Fruit fly (Drosophila melanogaster) whole organism, embryonic: Measurements from ENCODE around the gene Trmt6.

Source experiments
- B-H2 ChIP-seq: fragments of 200-800 bp; sonication (Bioruptor generic); optimal IDR thresholded peaks from 2 replicates; lab custom pipeline; 2018; ENCODE audit warnings: missing biosample characterization, mild to moderate bottlenecking, missing genetic modification characterization
- Bteb2 ChIP-seq: fragments of 200-800 bp; sonication (Bioruptor generic); optimal IDR thresholded peaks from 2 replicates; lab custom pipeline; 2016; ENCODE audit warnings: missing biosample characterization, missing genetic modification characterization
- CG10147 ChIP-seq: fragments of 200-800 bp; sonication (Bioruptor generic); optimal IDR thresholded peaks from 2 replicates; lab custom pipeline; 2019; ENCODE audit warnings: missing biosample characterization, mild to moderate bottlenecking, missing genetic modification characterization, moderate library complexity
- CG10267 ChIP-seq: fragments of 200-800 bp; sonication (Bioruptor generic); optimal IDR thresholded peaks from 2 replicates; lab custom pipeline; 2018; ENCODE audit warnings: missing biosample characterization, mild to moderate bottlenecking, missing genetic modification characterization, moderate library complexity
- CG11093 ChIP-seq: fragments of 200-800 bp; sonication (Bioruptor generic); IDR thresholded peaks from 3 replicates; pipeline ENCODE4 v1.3.6; 2022; ENCODE audit warnings: missing biosample characterization, missing genetic modification characterization
- CG11560 ChIP-seq: fragments of 200-800 bp; sonication (Bioruptor generic); IDR thresholded peaks from 3 replicates; pipeline ENCODE4 v1.3.6; 2022; ENCODE audit warnings: missing biosample characterization, missing genetic modification characterization
- CG14014 ChIP-seq: fragments of 200-800 bp; sonication (Bioruptor generic); IDR thresholded peaks from 2 replicates; pipeline ENCODE4 v1.3.6; 2022; ENCODE audit warnings: missing biosample characterization, missing genetic modification characterization
- CG1792 ChIP-seq: fragments of 200-800 bp; sonication (Bioruptor generic); optimal IDR thresholded peaks from 2 replicates; lab custom pipeline; 2016; ENCODE audit warnings: missing biosample characterization, missing genetic modification characterization
- CG18599 ChIP-seq: fragments of 200-800 bp; sonication (Bioruptor generic); optimal IDR thresholded peaks from 3 replicates; lab custom pipeline; 2017; ENCODE audit warnings: missing biosample characterization, missing genetic modification characterization, mild to moderate bottlenecking, moderate library complexity, missing genetic modification reagents
- CG2202 ChIP-seq: fragments of 200-800 bp; sonication (Bioruptor generic); optimal IDR thresholded peaks from 2 replicates; lab custom pipeline; 2018; ENCODE audit warnings: missing biosample characterization, mild to moderate bottlenecking, missing genetic modification characterization
- CG31388 ChIP-seq: fragments of 200-800 bp; sonication (Bioruptor generic); optimal IDR thresholded peaks from 2 replicates; lab custom pipeline; 2016; ENCODE audit warnings: missing biosample characterization, missing genetic modification characterization
- CG33213 ChIP-seq: fragments of 200-800 bp; sonication (Bioruptor generic); optimal IDR thresholded peaks from 3 replicates; lab custom pipeline; 2016; ENCODE audit warnings: missing biosample characterization, missing genetic modification characterization
- CG4360 ChIP-seq: fragments of 200-800 bp; sonication (Bioruptor generic); IDR thresholded peaks from 2 replicates; pipeline ENCODE4 v1.3.6; 2022; ENCODE audit warnings: missing biosample characterization, missing genetic modification characterization
- CG7271 ChIP-seq: fragments of 200-800 bp; sonication (Bioruptor generic); optimal IDR thresholded peaks from 2 replicates; lab custom pipeline; 2018; ENCODE audit warnings: missing biosample characterization, mild to moderate bottlenecking, missing genetic modification characterization, moderate library complexity
- CG7372 ChIP-seq: fragments of 200-800 bp; sonication (Bioruptor generic); IDR thresholded peaks from 2 replicates; pipeline ENCODE4 v1.3.6; 2022; ENCODE audit warnings: missing biosample characterization, missing genetic modification characterization
- CG7928 ChIP-seq: fragments of 200-800 bp; sonication (Bioruptor generic); optimal IDR thresholded peaks from 2 replicates; lab custom pipeline; 2017; ENCODE audit warnings: missing biosample characterization, mild to moderate bottlenecking, missing genetic modification characterization
- CG9932 ChIP-seq: fragments of 200-800 bp; sonication (Bioruptor generic); IDR thresholded peaks from 2 replicates; pipeline ENCODE4 v1.3.6; 2022; ENCODE audit warnings: missing biosample characterization, missing genetic modification characterization
- CHES-1-like ChIP-seq: fragments of 200-800 bp; sonication (Bioruptor generic); optimal IDR thresholded peaks from 2 replicates; lab custom pipeline; 2016; ENCODE audit warnings: missing biosample characterization, missing genetic modification characterization
- Camta ChIP-seq: fragments of 200-800 bp; sonication (Bioruptor generic); optimal IDR thresholded peaks from 2 replicates; lab custom pipeline; 2016; ENCODE audit warnings: missing biosample characterization, missing genetic modification characterization
- Dfd ChIP-seq, 2 experiments: fragments of >200 bp; optimal IDR thresholded peaks; 2 replicates each; lab custom pipeline; 2017; ENCODE audit warnings: missing biosample characterization in 2 of 2, missing genetic modification characterization in 2 of 2
- Eip74EF ChIP-seq, 2 experiments: fragments of 200-800 bp in 1 of 2; fragments of >200 bp in 1 of 2; sonication (Bioruptor generic) in 1 of 2; optimal IDR thresholded peaks; 2 replicates each; lab custom pipeline; 2017 to 2019; ENCODE audit warnings: missing biosample characterization in 2 of 2, missing genetic modification characterization in 2 of 2, mild to moderate bottlenecking in 1 of 2, moderate library complexity in 1 of 2
- H15 ChIP-seq: fragments of 200-800 bp; sonication (Bioruptor generic); IDR thresholded peaks from 3 replicates; pipeline ENCODE4 v1.3.6; 2022; ENCODE audit warnings: missing biosample characterization, missing genetic modification characterization
- Hr3 ChIP-seq: fragments of 200-800 bp; sonication (Bioruptor generic); optimal IDR thresholded peaks from 3 replicates; lab custom pipeline; 2016; ENCODE audit warnings: missing biosample characterization, missing genetic modification characterization
- Jarid2 ChIP-seq: fragments of 200-800 bp; sonication (Bioruptor generic); optimal IDR thresholded peaks from 3 replicates; lab custom pipeline; 2017; ENCODE audit warnings: mild to moderate bottlenecking, missing biosample characterization, missing genetic modification reagents, missing genetic modification characterization
- MBD-R2 ChIP-seq: fragments of 200-800 bp; sonication (Bioruptor generic); IDR thresholded peaks from 2 replicates; pipeline ENCODE4 v1.3.6; 2022; ENCODE audit warnings: missing biosample characterization, missing genetic modification characterization
- Med ChIP-seq: fragments of 200-800 bp; sonication (Bioruptor generic); peaks from one replicate; lab custom pipeline; 2016; ENCODE audit warnings: missing biosample characterization, missing genetic modification characterization, mild to moderate bottlenecking, inconsistent platforms, moderate library complexity
- Mrtf ChIP-seq: fragments of 200-800 bp; sonication (Bioruptor generic); IDR thresholded peaks from 3 replicates; pipeline ENCODE4 v1.3.6; 2022; ENCODE audit warnings: missing biosample characterization, missing genetic modification characterization
- NFAT ChIP-seq: fragments of 200-800 bp; sonication (Bioruptor generic); IDR thresholded peaks from 2 replicates; pipeline ENCODE4 v1.3.6; 2022; ENCODE audit warnings: missing biosample characterization, missing genetic modification characterization
- Opbp ChIP-seq: fragments of 200-800 bp; sonication (Bioruptor generic); IDR thresholded peaks from 3 replicates; pipeline ENCODE4 v1.3.6; 2022; ENCODE audit warnings: missing biosample characterization, missing genetic modification characterization; ENCODE audit not compliant: partially characterized antibody
- Scr ChIP-seq: fragments of 200-800 bp; sonication (Bioruptor generic); IDR thresholded peaks from 2 replicates; pipeline ENCODE4 v1.3.6; 2022; ENCODE audit warnings: missing biosample characterization, missing genetic modification characterization; ENCODE audit not compliant: partially characterized antibody
- Sry-δ ChIP-seq: fragments of 200-800 bp; sonication (Bioruptor generic); optimal IDR thresholded peaks from 2 replicates; lab custom pipeline; 2016; ENCODE audit warnings: missing biosample characterization, missing genetic modification characterization
- Taf1 ChIP-seq: fragments of 200-800 bp; sonication (Bioruptor generic); IDR thresholded peaks from 2 replicates; pipeline ENCODE4 v1.3.6; 2022; ENCODE audit warnings: missing biosample characterization, missing genetic modification characterization
- chm ChIP-seq: fragments of 200-800 bp; sonication (Bioruptor generic); IDR thresholded peaks from 2 replicates; pipeline ENCODE4 v1.3.6; 2022; ENCODE audit warnings: missing biosample characterization, missing genetic modification characterization
- dmrt11E ChIP-seq: fragments of 200-800 bp; sonication (Bioruptor generic); optimal IDR thresholded peaks from 3 replicates; lab custom pipeline; 2018; ENCODE audit warnings: missing biosample characterization, mild to moderate bottlenecking, missing genetic modification characterization, moderate library complexity
- dmrt99B ChIP-seq: fragments of 200-800 bp; sonication (Bioruptor generic); optimal IDR thresholded peaks from 2 replicates; lab custom pipeline; 2018; ENCODE audit warnings: missing biosample characterization, mild to moderate bottlenecking, missing genetic modification characterization, moderate library complexity
- ems ChIP-seq: fragments of 200-800 bp; sonication (Bioruptor generic); optimal IDR thresholded peaks from 3 replicates; lab custom pipeline; 2016; ENCODE audit warnings: missing biosample characterization, missing genetic modification characterization
- gfzf ChIP-seq: fragments of 200-800 bp; sonication (Bioruptor generic); optimal IDR thresholded peaks from 2 replicates; lab custom pipeline; 2016; ENCODE audit warnings: missing biosample characterization, mild to moderate bottlenecking, missing genetic modification characterization, moderate library complexity
- gt ChIP-seq: fragments of 200-800 bp; sonication (Bioruptor generic); IDR thresholded peaks from 2 replicates; pipeline ENCODE4 v1.3.6; 2022; ENCODE audit warnings: missing biosample characterization, missing genetic modification characterization
- jumu ChIP-seq: fragments of 200-800 bp; sonication (Bioruptor generic); optimal IDR thresholded peaks from 3 replicates; lab custom pipeline; 2016; ENCODE audit warnings: missing biosample characterization, missing genetic modification characterization
- kah ChIP-seq: fragments of 200-800 bp; sonication (Bioruptor generic); optimal IDR thresholded peaks from 2 replicates; lab custom pipeline; 2018; ENCODE audit warnings: missing biosample characterization, mild to moderate bottlenecking, missing genetic modification characterization
- lmd ChIP-seq: fragments of 200-800 bp; sonication (Bioruptor generic); IDR thresholded peaks from 2 replicates; pipeline ENCODE4 v1.3.6; 2022; ENCODE audit warnings: missing biosample characterization, missing genetic modification characterization
- phol ChIP-seq: fragments of 200-800 bp; sonication (Bioruptor generic); optimal IDR thresholded peaks from 3 replicates; lab custom pipeline; 2018; ENCODE audit warnings: missing biosample characterization, mild to moderate bottlenecking, missing genetic modification characterization, moderate library complexity
- prd ChIP-seq, 3 experiments: fragments of >200 bp in 2 of 3; fragments of 200-800 bp in 1 of 3; sonication (Bioruptor generic) in 1 of 3; optimal IDR thresholded peaks in 2 of 3; IDR thresholded peaks in 1 of 3; 2 replicates in 2 of 3; 3 replicates in 1 of 3; pipeline versions ENCODE4 v1.3.6 to Lab custom; 2017 to 2022; ENCODE audit warnings: missing biosample characterization in 1 of 3, missing genetic modification characterization in 1 of 3
- ro ChIP-seq: fragments of 200-800 bp; sonication (Bioruptor generic); IDR thresholded peaks from 2 replicates; pipeline ENCODE4 v1.3.6; 2022; ENCODE audit warnings: missing biosample characterization, missing genetic modification characterization
- salm ChIP-seq: fragments of 200-800 bp; sonication (Bioruptor generic); optimal IDR thresholded peaks from 2 replicates; lab custom pipeline; 2018; ENCODE audit warnings: missing biosample characterization, mild to moderate bottlenecking, missing genetic modification characterization
- sens-2 ChIP-seq: fragments of 200-800 bp; sonication (Bioruptor generic); IDR thresholded peaks from 2 replicates; pipeline ENCODE4 v1.3.6; 2022; ENCODE audit warnings: missing biosample characterization, missing genetic modification characterization
- sim ChIP-seq: fragments of 200-800 bp; sonication (Bioruptor generic); IDR thresholded peaks from 2 replicates; pipeline ENCODE4 v1.3.6; 2022; ENCODE audit warnings: missing biosample characterization, missing genetic modification characterization
- twi ChIP-seq: fragments of 200-800 bp; optimal IDR thresholded peaks from 2 replicates; lab custom pipeline; 2019; ENCODE audit warnings: missing biosample characterization, mild to moderate bottlenecking, missing genetic modification characterization, moderate library complexity

Trmt6 gene

DNA sequence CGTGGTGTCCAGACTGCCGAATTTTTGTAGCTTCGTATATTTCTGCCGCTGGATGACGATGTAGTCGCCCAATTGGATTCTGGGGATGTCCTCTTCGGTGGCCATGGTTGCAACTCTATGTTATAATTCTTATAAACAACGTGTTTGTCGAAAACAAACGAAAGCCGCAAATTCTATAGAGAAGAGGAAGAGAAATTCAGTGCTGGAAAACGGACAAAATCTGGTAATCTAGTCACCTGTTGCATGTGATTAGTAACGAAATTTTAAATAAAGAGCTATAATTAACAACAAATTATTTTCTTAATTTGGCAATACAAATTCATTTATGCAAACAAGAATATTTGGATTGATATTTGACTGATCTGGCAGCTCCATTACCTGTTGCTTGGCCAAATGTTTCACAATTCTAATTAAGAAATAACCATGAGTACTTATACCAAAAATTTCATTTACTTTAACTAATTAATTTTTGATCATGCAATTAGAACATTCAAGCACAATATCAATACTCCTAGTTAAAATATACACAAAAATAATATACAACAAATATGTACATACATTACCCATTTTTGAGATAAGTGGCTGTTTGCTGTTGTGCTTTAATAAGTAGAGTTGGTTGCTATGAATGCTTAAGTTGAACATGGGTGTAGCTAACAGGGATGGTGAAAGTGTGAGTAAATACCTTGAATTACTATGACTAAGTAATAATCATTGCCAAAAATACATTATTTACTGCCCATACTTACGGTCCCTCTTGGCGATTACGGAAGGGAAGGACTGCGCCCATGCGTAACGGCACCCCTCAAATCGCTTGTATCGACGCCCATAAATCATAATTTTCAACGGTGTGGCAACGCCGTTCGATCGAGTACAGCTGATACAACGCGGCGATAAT is at the start of gene Trmt6, which contains the start of gene Ent2 (continued):
- TF ChIP-seq CG33213 (GFP tag; lab: Kevin White, UChicago) (peak; percentile 92), CG7372 (peak; percentile 96), kah (GFP tag; lab: Kevin White, UChicago) (peak; percentile 95), dmrt99B (tag; lab: Kevin White, UChicago) (peak; percentile 94), sim (peak; percentile 91), CG10267 (peak; percentile 91), CG11560 (tag; lab: Robert Waterston, UW) (peak; percentile 91), lmd (peak; percentile 99), CG18599 (peak; percentile 95), CG7271 (tag; lab: Kevin White, UChicago) (peak; percentile 79), B-H2 (GFP tag; lab: Kevin White, UChicago) (peak; percentile 89), Scr (GFP tag; lab: Robert Waterston, UW) (no peak), Bteb2 (GFP tag; lab: Kevin White, UChicago) (peak; percentile 85), MBD-R2 (GFP tag; lab: Robert Waterston, UW) (peak; percentile 96), Sry-δ (GFP tag; lab: Kevin White, UChicago) (peak; percentile 68), jumu (GFP tag; lab: Kevin White, UChicago) (peak; percentile 98), Taf1 (GFP tag; lab: Robert Waterston, UW) (peak; percentile 96), CG10147 (GFP tag; lab: Kevin White, UChicago) (peak; percentile 85), chm (GFP tag; lab: Robert Waterston, UW) (peak; percentile 94), Mrtf (peak; percentile 98), Eip74EF (GFP tag; optimal IDR thresholded peaks at IDR 0.05; lab: Kevin White, UChicago) (peak in 1 of 2 experiments; percentile 88), gfzf (GFP tag; lab: Kevin White, UChicago) (peak; percentile 12), Camta (GFP tag; lab: Kevin White, UChicago) (peak; percentile 90), CHES-1-like (GFP tag; lab: Kevin White, UChicago) (peak; percentile 95), NFAT (GFP tag; lab: Robert Waterston, UW) (peak; percentile 98), H15 (peak; percentile 97), Dfd (GFP tag; optimal IDR thresholded peaks at IDR 0.05; lab: Kevin White, UChicago) (peak in 1 of 2 experiments; percentile 8), CG4360 (GFP tag; lab: Robert Waterston, UW) (peak; percentile 80), salm (tag; lab: Kevin White, UChicago) (peak; percentile 95), CG2202 (tag; lab: Kevin White, UChicago) (peak; percentile 77), sens-2 (GFP tag; lab: Robert Waterston, UW) (peak; percentile 92), ro (GFP tag; lab: Robert Waterston, UW) (peak; percentile 90), Opbp (0 out of 3 replicates have a peak, but pooled peaks have one; percentile 37), CG1792 (GFP tag; lab: Kevin White, UChicago) (peak; percentile 96), gt (peak; percentile 86), Med (GFP tag; lab: Kevin White, UChicago) (peak; percentile 100), CG9932 (GFP tag; lab: Robert Waterston, UW) (peak; percentile 98), ems (GFP tag; lab: Kevin White, UChicago) (peak; percentile 96), Jarid2 (GFP tag; lab: Kevin White, UChicago) (peak; percentile 81), phol (tag; lab: Kevin White, UChicago) (peak; percentile 94), twi (tag; lab: Kevin White, UChicago) (peak; percentile 82), dmrt11E (tag; lab: Kevin White, UChicago) (peak; percentile 87), prd (optimal IDR thresholded peaks at IDR 0.05; lab: Kevin White, UChicago) (no peak), prd (GFP tag; IDR thresholded peaks at IDR 0.05; lab: Robert Waterston, UW) (peak; percentile 99), CG31388 (GFP tag; lab: Kevin White, UChicago) (peak; percentile 80), Hr3 (GFP tag; lab: Kevin White, UChicago) (peak; percentile 94), CG7928 (GFP tag; lab: Kevin White, UChicago) (peak; percentile 76), CG14014 (GFP tag; lab: Robert Waterston, UW) (peak; percentile 97), CG11093 (GFP tag; lab: Robert Waterston, UW) (peak; percentile 96)
